Fruit fly (Drosophila melanogaster): ENCODE results near the gene CG32269.

- TF ChIP-seq CG4318 (GFP tag; optimal IDR thresholded peaks at IDR 0.05), result peak; percentile 93
- TF ChIP-seq Hr39 (GFP tag; optimal IDR thresholded peaks at IDR 0.05), result peak; percentile 99
- TF ChIP-seq CG31627 (GFP tag; optimal IDR thresholded peaks at IDR 0.05), result peak; percentile 99
- peak; percentile 85 for TF ChIP-seq Gug (GFP tag; IDR thresholded peaks at IDR 0.05)
- peak; percentile 97 for TF ChIP-seq achi (GFP tag; optimal IDR thresholded peaks at IDR 0.05)
- peak; percentile 98 to 99 for TF ChIP-seq ss (GFP tag; optimal IDR thresholded peaks at IDR 0.05)
- peak; percentile 62 for TF ChIP-seq Eip93F (GFP tag; optimal IDR thresholded peaks at IDR 0.05)
- TF ChIP-seq Lpt (GFP tag; optimal IDR thresholded peaks at IDR 0.05), result peak; percentile 94
- TF ChIP-seq CG3919 (GFP tag; optimal IDR thresholded peaks at IDR 0.05), result peak; percentile 98
- peak; percentile 97 for TF ChIP-seq Sox102F (GFP tag; optimal IDR thresholded peaks at IDR 0.05)
- TF ChIP-seq eg (GFP tag; IDR thresholded peaks at IDR 0.05), result peak; percentile 76
- peak; percentile 97 for TF ChIP-seq CG10669 (GFP tag; optimal IDR thresholded peaks at IDR 0.05)
- peak; percentile 98 for TF ChIP-seq CG8319 (GFP tag; optimal IDR thresholded peaks at IDR 0.05)
- TF ChIP-seq topi (GFP tag; optimal IDR thresholded peaks at IDR 0.05), result peak; percentile 99
These were observed 40.2 kb upstream of the CG32269 start for dm6 chr3L:3248714-3249663.

Data from whole organism, prepupa.